Fruit fly (Drosophila melanogaster) whole organism, wandering third instar larva: ENCODE measurements around the gene CG3662.

ENCODE experiments used
- Abd-B ChIP-seq: fragments of >200 bp; optimal IDR thresholded peaks from 2 replicates; lab custom pipeline; 2017; ENCODE audit warnings: missing biosample characterization, missing genetic modification characterization
- CG32264 ChIP-seq: fragments of 200-800 bp; sonication (Bioruptor generic); optimal IDR thresholded peaks from 2 replicates; lab custom pipeline; 2016; ENCODE audit warnings: missing biosample characterization, missing genetic modification characterization
- CG9705 ChIP-seq: fragments of 200-800 bp; sonication (Bioruptor generic); optimal IDR thresholded peaks from 2 replicates; lab custom pipeline; 2018; ENCODE audit warnings: missing biosample characterization, mild to moderate bottlenecking, missing genetic modification characterization
- CrebA ChIP-seq: fragments of 200-800 bp; sonication (Bioruptor generic); optimal IDR thresholded peaks from 2 replicates; lab custom pipeline; 2016; ENCODE audit warnings: missing biosample characterization, mild to moderate bottlenecking, missing genetic modification characterization, borderline replicate concordance
- Dfd ChIP-seq: fragments of >200 bp; optimal IDR thresholded peaks from 2 replicates; lab custom pipeline; 2017; ENCODE audit warnings: missing biosample characterization, missing genetic modification characterization
- Dif ChIP-seq: fragments of 200-275, 200-300 bp; sonication (Bioruptor generic); optimal IDR thresholded peaks from 2 replicates; lab custom pipeline; 2018; ENCODE audit warnings: missing biosample characterization, missing genetic modification characterization; ENCODE audit not compliant: partially characterized antibody
- GATAd ChIP-seq: sonication (Bioruptor generic); optimal IDR thresholded peaks from 2 replicates; lab custom pipeline; 2016; ENCODE audit warnings: missing biosample characterization, missing genetic modification characterization
- HLH106 ChIP-seq: fragments of 200-800 bp; optimal IDR thresholded peaks from 3 replicates; lab custom pipeline; 2019; ENCODE audit warnings: missing biosample characterization, mild to moderate bottlenecking, missing genetic modification characterization, moderate library complexity
- Hnf4 ChIP-seq: fragments of 200-800 bp; sonication (Bioruptor generic); optimal IDR thresholded peaks from 2 replicates; lab custom pipeline; 2016; ENCODE audit warnings: missing biosample characterization, mild to moderate bottlenecking, missing genetic modification characterization
- Hr78 ChIP-seq: fragments of >200 bp; optimal IDR thresholded peaks from 2 replicates; lab custom pipeline; 2017; ENCODE audit warnings: missing biosample characterization, missing genetic modification characterization
- Hr83 ChIP-seq: fragments of 200-300 bp; sonication (Bioruptor generic); optimal IDR thresholded peaks from 2 replicates; lab custom pipeline; 2016; ENCODE audit warnings: missing biosample characterization, mild to moderate bottlenecking, missing genetic modification characterization, moderate library complexity; ENCODE audit not compliant: poor library complexity, severe bottlenecking
- Jra ChIP-seq: sonication (Bioruptor generic); optimal IDR thresholded peaks from 2 replicates; lab custom pipeline; 2016; ENCODE audit warnings: missing biosample characterization, missing genetic modification characterization
- Mio ChIP-seq: sonication (Bioruptor generic); optimal IDR thresholded peaks from 2 replicates; lab custom pipeline; 2016; ENCODE audit warnings: missing biosample characterization, missing genetic modification characterization
- N ChIP-seq: fragments of >200 bp; optimal IDR thresholded peaks from 2 replicates; lab custom pipeline; 2018; ENCODE audit warnings: missing biosample characterization, missing external identifiers, missing genetic modification characterization
- OdsH ChIP-seq: fragments of 200-800 bp; sonication (Bioruptor generic); optimal IDR thresholded peaks from 2 replicates; lab custom pipeline; 2016; ENCODE audit warnings: missing biosample characterization, mild to moderate bottlenecking, missing genetic modification characterization
- Rel ChIP-seq, 2 experiments: fragments of 200-800 bp; sonication (Bioruptor generic) in 1 of 2; optimal IDR thresholded peaks; 2 replicates in 1 of 2; 3 replicates in 1 of 2; lab custom pipeline; 2016 to 2019; ENCODE audit warnings: mild to moderate bottlenecking in 2 of 2, missing biosample characterization in 2 of 2, missing genetic modification characterization in 2 of 2, moderate library complexity in 1 of 2
- Sp1 ChIP-seq: fragments of 200-800 bp; sonication (Bioruptor generic); optimal IDR thresholded peaks from 3 replicates; lab custom pipeline; 2019; ENCODE audit warnings: missing biosample characterization, mild to moderate bottlenecking, missing genetic modification characterization, moderate library complexity
- Vsx2 ChIP-seq: fragments of 200-300, 225-300 bp; sonication (Bioruptor generic); optimal IDR thresholded peaks from 2 replicates; lab custom pipeline; 2018; ENCODE audit warnings: missing biosample characterization, missing genetic modification characterization; ENCODE audit not compliant: partially characterized antibody
- br ChIP-seq: fragments of 200-800 bp; sonication (Bioruptor generic); optimal IDR thresholded peaks from 2 replicates; lab custom pipeline; 2016; ENCODE audit warnings: missing biosample characterization, missing genetic modification characterization
- brk ChIP-seq: fragments of 200-800 bp; sonication (Bioruptor generic); optimal IDR thresholded peaks from 2 replicates; lab custom pipeline; 2016; ENCODE audit warnings: missing biosample characterization, mild to moderate bottlenecking, missing genetic modification characterization
- dl ChIP-seq, 2 experiments: fragments of 175-275, 200-275 bp in 1 of 2; fragments of 200-275 bp in 1 of 2; sonication (Bioruptor generic); optimal IDR thresholded peaks; lab custom pipeline; 2018; ENCODE audit warnings: mild to moderate bottlenecking in 2 of 2, missing biosample characterization in 2 of 2, missing genetic modification characterization in 2 of 2, moderate library complexity in 2 of 2; ENCODE audit not compliant: partially characterized antibody in 2 of 2, insufficient read depth in 1 of 2
- dmrt93B ChIP-seq: fragments of 200-800 bp; sonication (Bioruptor generic); optimal IDR thresholded peaks from 2 replicates; lab custom pipeline; 2018; ENCODE audit warnings: missing biosample characterization, mild to moderate bottlenecking, missing genetic modification characterization
- dsf ChIP-seq: sonication (Bioruptor generic); optimal IDR thresholded peaks from 2 replicates; lab custom pipeline; 2016; ENCODE audit warnings: missing biosample characterization, missing genetic modification characterization, borderline replicate concordance
- ey ChIP-seq: fragments of 200-800 bp; sonication (Bioruptor generic); optimal IDR thresholded peaks from 2 replicates; lab custom pipeline; 2016; ENCODE audit warnings: missing biosample characterization, missing genetic modification characterization
- foxo ChIP-seq, 2 experiments: fragments of 200-800 bp; sonication (Bioruptor generic); optimal IDR thresholded peaks; 2 replicates in 1 of 2; 3 replicates in 1 of 2; lab custom pipeline; 2016 to 2017; ENCODE audit warnings: missing biosample characterization in 2 of 2, missing genetic modification characterization in 2 of 2
- fru ChIP-seq: fragments of 200-800 bp; sonication (Bioruptor generic); optimal IDR thresholded peaks from 3 replicates; lab custom pipeline; 2016; ENCODE audit warnings: missing biosample characterization, mild to moderate bottlenecking, missing genetic modification characterization
- lola ChIP-seq: fragments of >200 bp; optimal IDR thresholded peaks from 2 replicates; lab custom pipeline; 2017; ENCODE audit warnings: missing biosample characterization, missing genetic modification characterization
- pan ChIP-seq: fragments of >200 bp; optimal IDR thresholded peaks from 2 replicates; lab custom pipeline; 2017
- psq ChIP-seq: fragments of 200-800 bp; sonication (Bioruptor generic); optimal IDR thresholded peaks from 3 replicates; lab custom pipeline; 2017; ENCODE audit warnings: missing biosample characterization, mild to moderate bottlenecking, missing genetic modification characterization, moderate library complexity
- rgr ChIP-seq: fragments of 200-800 bp; sonication (Bioruptor generic); optimal IDR thresholded peaks from 3 replicates; lab custom pipeline; 2016; ENCODE audit warnings: missing biosample characterization, mild to moderate bottlenecking, missing genetic modification characterization
- sage ChIP-seq: fragments of 200-800 bp; sonication (Bioruptor generic); optimal IDR thresholded peaks from 2 replicates; lab custom pipeline; 2016; ENCODE audit warnings: missing biosample characterization, mild to moderate bottlenecking, missing genetic modification characterization
- sv ChIP-seq: fragments of 200-800 bp; sonication (Bioruptor generic); optimal IDR thresholded peaks from 3 replicates; lab custom pipeline; 2016; ENCODE audit warnings: missing biosample characterization, missing genetic modification characterization
- tai ChIP-seq: sonication (Bioruptor generic); optimal IDR thresholded peaks from 2 replicates; lab custom pipeline; 2016; ENCODE audit warnings: missing biosample characterization, missing genetic modification characterization
- usp ChIP-seq: fragments of >200 bp; optimal IDR thresholded peaks from 2 replicates; lab custom pipeline; 2017; ENCODE audit warnings: missing biosample characterization, missing genetic modification characterization
- woc ChIP-seq: sonication (Bioruptor generic); optimal IDR thresholded peaks from 2 replicates; lab custom pipeline; 2016; ENCODE audit warnings: missing biosample characterization, mild to moderate bottlenecking, missing genetic modification characterization

The CG3662 gene

dm6 chr2L:837989-838388 lies 16.9 kb downstream of the CG3662 start:
- TF ChIP-seq br (peak; percentile 35), sv (GFP tag; lab: Kevin White, UChicago) (no peak), brk (GFP tag; lab: Kevin White, UChicago) (no peak), psq (GFP tag; lab: Kevin White, UChicago) (peak; percentile 24), dmrt93B (no peak), rgr (GFP tag; lab: Kevin White, UChicago) (peak; percentile 4), Sp1 (GFP tag; lab: Kevin White, UChicago) (peak; percentile 7), foxo (GFP tag; optimal IDR thresholded peaks at IDR 0.05; lab: Kevin White, UChicago) (peak in 1 of 2 experiments; percentile 23), ey (GFP tag; lab: Kevin White, UChicago) (no peak), Rel (GFP tag; optimal IDR thresholded peaks at IDR 0.05; lab: Kevin White, UChicago) (no peak), Rel (tag; optimal IDR thresholded peaks at IDR 0.05; lab: Kevin White, UChicago) (no peak), Vsx2 (GFP tag; lab: Kevin White, UChicago) (no peak), OdsH (GFP tag; lab: Kevin White, UChicago) (peak; percentile 48), fru (GFP tag; lab: Kevin White, UChicago) (peak; percentile 46), usp (GFP tag; lab: Kevin White, UChicago) (no peak), tai (GFP tag; lab: Kevin White, UChicago) (no peak)

DNA sequence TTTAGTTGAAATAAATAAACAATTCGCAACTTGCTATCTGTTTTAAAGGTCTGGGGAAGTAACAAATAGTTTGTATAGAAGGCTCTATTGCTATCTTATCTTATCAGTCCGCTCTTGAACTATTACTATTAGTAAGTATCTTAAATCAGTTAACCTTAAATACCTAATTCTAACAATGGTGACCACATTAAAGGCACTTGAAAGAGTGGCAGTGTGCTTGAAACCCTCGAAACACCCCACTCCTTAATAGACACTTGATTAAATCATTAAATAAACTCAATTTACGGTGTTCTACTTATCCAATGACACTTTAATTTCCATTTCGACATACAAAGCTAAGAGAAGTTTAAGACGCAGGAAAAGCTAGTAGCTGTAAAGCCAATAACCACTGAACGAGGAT lies 17.7 kb downstream of the CG3662 start:
- TF ChIP-seq lola (GFP tag; lab: Kevin White, UChicago) (no peak), br (no peak), GATAd (GFP tag; lab: Kevin White, UChicago) (no peak), CrebA (GFP tag; lab: Kevin White, UChicago) (no peak), Vsx2 (GFP tag; lab: Kevin White, UChicago) (no peak), N (GFP tag; lab: Kevin White, UChicago) (no peak), ey (GFP tag; lab: Kevin White, UChicago) (no peak), brk (GFP tag; lab: Kevin White, UChicago) (no peak), pan (lab: Kevin White, UChicago) (no peak), OdsH (GFP tag; lab: Kevin White, UChicago) (no peak), rgr (GFP tag; lab: Kevin White, UChicago) (no peak), psq (GFP tag; lab: Kevin White, UChicago) (no peak), dl (GFP tag; optimal IDR thresholded peaks at IDR 0.05; lab: Kevin White, UChicago; ENCODE audit: insufficient read depth in 1 of 2, partially characterized antibody in 2 of 2) (no peak), Hr83 (no peak), Sp1 (GFP tag; lab: Kevin White, UChicago) (no peak), sage (GFP tag; lab: Kevin White, UChicago) (no peak), HLH106 (tag; lab: Kevin White, UChicago) (no peak), Hnf4 (GFP tag; lab: Kevin White, UChicago) (no peak)

- no peak for TF ChIP-seq Dif (GFP tag; lab: Kevin White, UChicago)
- no peak for TF ChIP-seq Jra (GFP tag; lab: Kevin White, UChicago)
- TF ChIP-seq GATAd (GFP tag; lab: Kevin White, UChicago), result no peak
- no peak for TF ChIP-seq Vsx2 (GFP tag; lab: Kevin White, UChicago)
- no peak for TF ChIP-seq usp (GFP tag; lab: Kevin White, UChicago)
- no peak for TF ChIP-seq sv (GFP tag; lab: Kevin White, UChicago)
- no peak for TF ChIP-seq Rel (GFP tag; optimal IDR thresholded peaks at IDR 0.05; lab: Kevin White, UChicago)
- TF ChIP-seq Rel (tag; optimal IDR thresholded peaks at IDR 0.05; lab: Kevin White, UChicago), result no peak
- no peak for TF ChIP-seq CG9705 (GFP tag; lab: Kevin White, UChicago)
- no peak for TF ChIP-seq Hr78 (GFP tag; lab: Kevin White, UChicago)
- TF ChIP-seq CrebA (GFP tag; lab: Kevin White, UChicago), result no peak
- no peak for TF ChIP-seq Abd-B (GFP tag; lab: Kevin White, UChicago)
Measured at dm6 chr2L:840022-840421, 18.9 kb downstream of the CG3662 start.

dm6 chr2L:840716-841115 lies 19.6 kb downstream of the CG3662 start:
- TF ChIP-seq woc (GFP tag; lab: Kevin White, UChicago) (no peak), Vsx2 (GFP tag; lab: Kevin White, UChicago) (no peak), dsf (GFP tag; lab: Kevin White, UChicago) (no peak), foxo (GFP tag; optimal IDR thresholded peaks at IDR 0.05; lab: Kevin White, UChicago) (no peak), brk (GFP tag; lab: Kevin White, UChicago) (no peak), GATAd (GFP tag; lab: Kevin White, UChicago) (no peak), CG32264 (GFP tag; lab: Kevin White, UChicago) (no peak), CG9705 (GFP tag; lab: Kevin White, UChicago) (no peak), sv (GFP tag; lab: Kevin White, UChicago) (no peak), Dfd (GFP tag; lab: Kevin White, UChicago) (no peak), Abd-B (GFP tag; lab: Kevin White, UChicago) (no peak), pan (lab: Kevin White, UChicago) (no peak), Mio (GFP tag; lab: Kevin White, UChicago) (no peak), psq (GFP tag; lab: Kevin White, UChicago) (no peak)
